Worm (Caenorhabditis elegans) whole organism, L1 larva: ENCODE data around the gene enu-3.2.

Source experiments
- C04F5.9 ChIP-seq: sonication (generic microtip); optimal IDR thresholded peaks from 2 replicates; lab custom pipeline; 2016; ENCODE audit warnings: missing genetic modification characterization, missing compliant biosample characterization
- C34B4.2 ChIP-seq: sonication (generic microtip); optimal IDR thresholded peaks from 2 replicates; lab custom pipeline; 2017; ENCODE audit warnings: mild to moderate bottlenecking, missing genetic modification characterization, missing compliant biosample characterization
- F16B12.6 ChIP-seq: fragments of 150-350 bp; optimal IDR thresholded peaks from 2 replicates; lab custom pipeline; 2014; ENCODE audit warnings: missing biosample characterization, missing genetic modification characterization
- aha-1 ChIP-seq: fragments of 150-350 bp; optimal IDR thresholded peaks from 2 replicates; lab custom pipeline; 2014; ENCODE audit warnings: missing biosample characterization, missing genetic modification characterization
- aly-2 ChIP-seq: fragments of 150-350 bp; optimal IDR thresholded peaks from 2 replicates; lab custom pipeline; 2014; ENCODE audit warnings: missing biosample characterization, missing genetic modification characterization
- ama-1 ChIP-seq: fragments of 150-350 bp; optimal IDR thresholded peaks from 2 replicates; lab custom pipeline; 2014
- blmp-1 ChIP-seq: fragments of 150-350 bp; optimal IDR thresholded peaks from 2 replicates; lab custom pipeline; 2014; ENCODE audit warnings: missing biosample characterization, missing genetic modification characterization
- ceh-63 ChIP-seq: fragments of 200-800 bp; sonication (Bioruptor generic); optimal IDR thresholded peaks from 2 replicates; lab custom pipeline; 2018; ENCODE audit warnings: mild to moderate bottlenecking, missing genetic modification characterization, missing compliant biosample characterization
- ceh-82 ChIP-seq, 3 experiments: fragments of 150-350 bp in 1 of 3; sonication (generic microtip) in 2 of 3; optimal IDR thresholded peaks; 2 replicates each; lab custom pipeline; 2014 to 2017; ENCODE audit warnings: missing biosample characterization in 3 of 3, missing genetic modification characterization in 3 of 3
- ceh-88 ChIP-seq: fragments of 200-800 bp; sonication (Bioruptor generic); IDR thresholded peaks from 2 replicates; pipeline ENCODE4 v1.3.6; 2022; ENCODE audit warnings: missing genetic modification characterization, missing compliant biosample characterization
- ces-1 ChIP-seq: fragments of 150-350 bp; optimal IDR thresholded peaks from 2 replicates; lab custom pipeline; 2014; ENCODE audit warnings: missing biosample characterization, missing genetic modification reagents, missing genetic modification characterization
- efl-1 ChIP-seq, 4 experiments: fragments of 150-350 bp; optimal IDR thresholded peaks in 3 of 4; peaks in 1 of 4; 1 replicate in 1 of 4; 2 replicates in 3 of 4; lab custom pipeline; 2014; ENCODE audit warnings: missing biosample characterization in 2 of 4, missing genetic modification characterization in 2 of 4, missing genetic modification reagents in 2 of 4
- efl-3 ChIP-seq: fragments of 200-800 bp; sonication (Bioruptor generic); optimal IDR thresholded peaks from 2 replicates; lab custom pipeline; 2018; ENCODE audit warnings: mild to moderate bottlenecking, missing genetic modification characterization, missing compliant biosample characterization
- egl-13 ChIP-seq: sonication (generic microtip); optimal IDR thresholded peaks from 2 replicates; lab custom pipeline; 2016; ENCODE audit warnings: missing genotype, missing genetic modification reagents, missing genetic modification characterization, missing compliant biosample characterization
- elt-2 ChIP-seq: sonication (generic microtip); optimal IDR thresholded peaks from 2 replicates; lab custom pipeline; 2016; ENCODE audit warnings: missing genetic modification characterization, mild to moderate bottlenecking, inconsistent platforms, missing compliant biosample characterization, missing genetic modification reagents
- elt-3 ChIP-seq, 6 experiments: fragments of 150-350 bp in 1 of 6; sonication (generic microtip); optimal IDR thresholded peaks; 2 replicates each; lab custom pipeline; 2017 to 2018; ENCODE audit warnings: missing biosample characterization in 6 of 6, missing genetic modification characterization in 6 of 6, inconsistent platforms in 1 of 6
- ets-5 ChIP-seq: fragments of 200-800 bp; sonication (Bioruptor generic); IDR thresholded peaks from 2 replicates; pipeline ENCODE4 v1.3.6; 2022; ENCODE audit warnings: missing genetic modification characterization, missing compliant biosample characterization
- fkh-10 ChIP-seq: sonication (generic microtip); optimal IDR thresholded peaks from 2 replicates; lab custom pipeline; 2017; ENCODE audit warnings: missing biosample characterization, missing genetic modification reagents, missing genetic modification characterization
- fos-1 ChIP-seq: fragments of 150-350 bp; optimal IDR thresholded peaks from 2 replicates; lab custom pipeline; 2014; ENCODE audit warnings: missing biosample characterization, missing genetic modification characterization
- grh-1 ChIP-seq: fragments of 200-800 bp; sonication (Bioruptor generic); IDR thresholded peaks from 2 replicates; pipeline ENCODE4 v1.3.6; 2022; ENCODE audit warnings: missing genetic modification reagents, missing genetic modification characterization, missing compliant biosample characterization
- irx-1 ChIP-seq: sonication (generic microtip); optimal IDR thresholded peaks from 2 replicates; lab custom pipeline; 2016; ENCODE audit warnings: missing genetic modification characterization, missing compliant biosample characterization
- isw-1 ChIP-seq: fragments of 200-800 bp; sonication (Bioruptor generic); IDR thresholded peaks from 2 replicates; pipeline ENCODE4 v1.3.6; 2022; ENCODE audit warnings: missing genetic modification characterization, missing compliant biosample characterization
- jun-1 ChIP-seq: fragments of 150-350 bp; optimal IDR thresholded peaks from 2 replicates; lab custom pipeline; 2014; ENCODE audit warnings: missing biosample characterization, missing genetic modification reagents, missing genetic modification characterization
- lin-13 ChIP-seq: fragments of 150-350 bp; optimal IDR thresholded peaks from 2 replicates; lab custom pipeline; 2014; ENCODE audit warnings: missing biosample characterization, missing genetic modification reagents, missing genetic modification characterization
- lin-14 ChIP-seq: fragments of 200-800 bp; sonication (Bioruptor generic); optimal IDR thresholded peaks from 2 replicates; lab custom pipeline; 2018; ENCODE audit warnings: mild to moderate bottlenecking, missing genetic modification characterization, moderate library complexity, missing compliant biosample characterization
- lin-35 ChIP-seq, 2 experiments: fragments of 150-350 bp; optimal IDR thresholded peaks; 2 replicates each; lab custom pipeline; 2014; ENCODE audit warnings: missing biosample characterization in 2 of 2, missing genetic modification characterization in 2 of 2, missing genetic modification reagents in 2 of 2
- lir-3 ChIP-seq: sonication (generic microtip); optimal IDR thresholded peaks from 2 replicates; lab custom pipeline; 2016; ENCODE audit warnings: mild to moderate bottlenecking, missing genetic modification characterization, moderate library complexity, missing compliant biosample characterization; ENCODE audit not compliant: poor library complexity
- lsy-2 ChIP-seq, 2 experiments: fragments of 150-350 bp; optimal IDR thresholded peaks; 2 replicates each; lab custom pipeline; 2014; ENCODE audit warnings: missing biosample characterization in 2 of 2, missing genetic modification characterization in 2 of 2
- mab-9 ChIP-seq: fragments of 200-800 bp; sonication (Bioruptor generic); IDR thresholded peaks from 2 replicates; pipeline ENCODE4 v1.3.6; 2022; ENCODE audit warnings: missing genetic modification reagents, missing genetic modification characterization, missing compliant biosample characterization
- mef-2 ChIP-seq: fragments of 150-350 bp; optimal IDR thresholded peaks from 2 replicates; lab custom pipeline; 2014; ENCODE audit warnings: missing biosample characterization, missing genetic modification characterization
- nhr-19 ChIP-seq: fragments of 200-800 bp; sonication (Bioruptor generic); conservative IDR thresholded peaks from 2 replicates; pipeline ENCODE4 v1.3.6; 2022; ENCODE audit warnings: missing genetic modification characterization, missing compliant biosample characterization
- nhr-20 ChIP-seq: sonication (generic microtip); optimal IDR thresholded peaks from 2 replicates; lab custom pipeline; 2016; ENCODE audit warnings: mild to moderate bottlenecking, missing genetic modification characterization, missing compliant biosample characterization
- nhr-237 ChIP-seq: fragments of 150-350 bp; optimal IDR thresholded peaks from 2 replicates; lab custom pipeline; 2014; ENCODE audit warnings: missing biosample characterization, missing genetic modification characterization
- nhr-28 ChIP-seq: fragments of 150-350 bp; optimal IDR thresholded peaks from 2 replicates; lab custom pipeline; 2014; ENCODE audit warnings: missing biosample characterization, missing genetic modification characterization
- nhr-71 ChIP-seq: sonication (generic microtip); optimal IDR thresholded peaks from 2 replicates; lab custom pipeline; 2016; ENCODE audit warnings: mild to moderate bottlenecking, missing genetic modification characterization, moderate library complexity, missing compliant biosample characterization
- nhr-76 ChIP-seq: sonication (generic microtip); optimal IDR thresholded peaks from 2 replicates; lab custom pipeline; 2017; ENCODE audit warnings: missing biosample characterization, missing genetic modification characterization
- nhr-77 ChIP-seq: fragments of 150-350 bp; optimal IDR thresholded peaks from 2 replicates; lab custom pipeline; 2014; ENCODE audit warnings: missing biosample characterization, missing genetic modification characterization
- pag-3 ChIP-seq: sonication (generic microtip); optimal IDR thresholded peaks from 2 replicates; lab custom pipeline; 2017; ENCODE audit warnings: missing genetic modification characterization, mild to moderate bottlenecking, missing compliant biosample characterization, antibody characterized with exemption, borderline replicate concordance; ENCODE audit not compliant: insufficient read depth
- pqm-1 ChIP-seq: sonication (generic microtip); optimal IDR thresholded peaks from 3 replicates; lab custom pipeline; 2017; ENCODE audit warnings: missing biosample characterization, missing genetic modification characterization
- rnt-1 ChIP-seq: sonication (generic microtip); optimal IDR thresholded peaks from 2 replicates; lab custom pipeline; 2016; ENCODE audit warnings: mild to moderate bottlenecking, missing genetic modification characterization, moderate library complexity, missing compliant biosample characterization
- snpc-4 ChIP-seq: fragments of 150-350 bp; optimal IDR thresholded peaks from 2 replicates; lab custom pipeline; 2014; ENCODE audit warnings: missing biosample characterization, missing genetic modification characterization
- snu-23 ChIP-seq: sonication (generic microtip); optimal IDR thresholded peaks from 2 replicates; lab custom pipeline; 2016; ENCODE audit warnings: missing genetic modification characterization, missing compliant biosample characterization
- sptf-1 ChIP-seq: fragments of 150-350 bp; optimal IDR thresholded peaks from 2 replicates; lab custom pipeline; 2014; ENCODE audit warnings: missing biosample characterization, missing genetic modification characterization
- sup-37 ChIP-seq: fragments of 200-800 bp; sonication (Bioruptor generic); optimal IDR thresholded peaks from 2 replicates; lab custom pipeline; 2018; ENCODE audit warnings: mild to moderate bottlenecking, missing genetic modification characterization, missing compliant biosample characterization
- tbx-2 ChIP-seq: sonication (generic microtip); optimal IDR thresholded peaks from 2 replicates; lab custom pipeline; 2016; ENCODE audit warnings: missing genetic modification characterization, missing compliant biosample characterization
- tlp-1 ChIP-seq: fragments of 150-350 bp; optimal IDR thresholded peaks from 2 replicates; lab custom pipeline; 2014; ENCODE audit warnings: missing biosample characterization, missing genetic modification characterization
- unc-30 ChIP-seq: sonication (generic microtip); optimal IDR thresholded peaks from 2 replicates; lab custom pipeline; 2017; ENCODE audit warnings: missing biosample characterization, missing genetic modification characterization
- unc-86 ChIP-seq: sonication (generic microtip); optimal IDR thresholded peaks from 2 replicates; lab custom pipeline; 2016; ENCODE audit warnings: missing genetic modification characterization, missing compliant biosample characterization
- vab-15 ChIP-seq: sonication (generic microtip); optimal IDR thresholded peaks from 2 replicates; lab custom pipeline; 2017; ENCODE audit warnings: missing genotype, mild to moderate bottlenecking, missing genetic modification characterization, missing compliant biosample characterization
- xbp-1 ChIP-seq: sonication (generic microtip); optimal IDR thresholded peaks from 2 replicates; lab custom pipeline; 2016; ENCODE audit warnings: missing genetic modification characterization, missing compliant biosample characterization
- zag-1 ChIP-seq: fragments of 150-350 bp; optimal IDR thresholded peaks from 2 replicates; lab custom pipeline; 2014; ENCODE audit warnings: missing biosample characterization, missing genetic modification characterization
- ztf-11 ChIP-seq, 2 experiments: sonication (generic microtip); optimal IDR thresholded peaks; 2 replicates each; lab custom pipeline; 2016 to 2017; ENCODE audit warnings: missing genetic modification characterization in 2 of 2, missing biosample characterization in 1 of 2, missing compliant biosample characterization in 1 of 2
- ztf-4 ChIP-seq: fragments of 150-350 bp; optimal IDR thresholded peaks from 2 replicates; lab custom pipeline; 2014; ENCODE audit warnings: missing biosample characterization, missing genetic modification characterization

The enu-3.2 gene

ce11 chrIII:4754001-4754561 lies 31.0 kb downstream of the enu-3.2 start, which contains the start of the genes rps-0 and rbg-3:
Gene rps-0, minus strand, starts transcription at chrIII:4754051.
Gene rbg-3, plus strand, starts transcription at chrIII:4754424.
- peak; percentile 72 for TF ChIP-seq mab-9
- no peak for TF ChIP-seq tlp-1 (tag; lab: Kevin White, UChicago)
- TF ChIP-seq lin-35 (GFP tag; optimal IDR thresholded peaks at IDR 0.05; lab: Kevin White, UChicago), result peak; percentile 92 to 95
- TF ChIP-seq nhr-20, result peak; percentile 91
- no peak for TF ChIP-seq ama-1
- peak in 1 of 2 experiments; percentile 72 for TF ChIP-seq ztf-11 (tag; optimal IDR thresholded peaks at IDR 0.05; lab: Kevin White, UChicago)
- TF ChIP-seq C34B4.2 (tag; lab: Kevin White, UChicago), result no peak
- TF ChIP-seq fkh-10 (GFP tag; lab: Kevin White, UChicago), result peak; percentile 42
- no peak for TF ChIP-seq pqm-1 (tag; lab: Kevin White, UChicago)
- TF ChIP-seq jun-1 (tag; lab: Kevin White, UChicago), result peak; percentile 90
- TF ChIP-seq snpc-4 (tag; lab: Kevin White, UChicago), result peak; percentile 47
- TF ChIP-seq egl-13 (tag; lab: Kevin White, UChicago), result peak; percentile 82
- peak; percentile 93 for TF ChIP-seq tbx-2 (tag; lab: Kevin White, UChicago)
- no peak for TF ChIP-seq ces-1
- peak; percentile 64 for TF ChIP-seq ceh-88 (GFP tag; lab: Robert Waterston, UW)
- TF ChIP-seq blmp-1 (tag; lab: Kevin White, UChicago), result peak; percentile 89
- TF ChIP-seq nhr-19 (GFP tag; lab: Robert Waterston, UW), result peak; percentile 93
- TF ChIP-seq grh-1, result peak; percentile 79
- TF ChIP-seq aly-2 (tag; lab: Kevin White, UChicago), result peak; percentile 66
- peak; percentile 71 for TF ChIP-seq F16B12.6 (tag; lab: Kevin White, UChicago)
- TF ChIP-seq xbp-1 (tag; lab: Kevin White, UChicago), result peak; percentile 93
- TF ChIP-seq unc-86, result peak; percentile 88
- peak; percentile 49 for TF ChIP-seq elt-2 (tag; lab: Kevin White, UChicago)
- no peak for TF ChIP-seq unc-30 (tag; lab: Kevin White, UChicago)
- TF ChIP-seq isw-1 (GFP tag; lab: Robert Waterston, UW), result peak; percentile 93
- peak; percentile 97 for TF ChIP-seq lsy-2 (tag; optimal IDR thresholded peaks at IDR 0.05; lab: Kevin White, UChicago)
- peak; percentile 38 for TF ChIP-seq sup-37 (GFP tag; lab: Kevin White, UChicago)
- TF ChIP-seq lin-13 (GFP tag; lab: Kevin White, UChicago), result peak; percentile 90
- TF ChIP-seq lir-3 (tag; lab: Kevin White, UChicago), result peak; percentile 75
- TF ChIP-seq vab-15, result peak; percentile 77
- TF ChIP-seq aha-1 (tag; lab: Kevin White, UChicago), result peak; percentile 2
- peak; percentile 49 for TF ChIP-seq nhr-237 (tag; lab: Kevin White, UChicago)
- TF ChIP-seq C04F5.9 (tag; lab: Kevin White, UChicago), result peak; percentile 99
- peak in 5 of 6 experiments; percentile 13 to 90 (median 75) for TF ChIP-seq elt-3 (tag; optimal IDR thresholded peaks at IDR 0.05; lab: Kevin White, UChicago)
- TF ChIP-seq sptf-1 (tag; lab: Kevin White, UChicago), result no peak
- TF ChIP-seq efl-1 (optimal IDR thresholded peaks at IDR 0.05; lab: Kevin White, UChicago), result peak; percentile 94 to 95
- TF ChIP-seq efl-1 (GFP tag; optimal IDR thresholded peaks at IDR 0.05 in 1 of 2; lab: Kevin White, UChicago), result peak; percentile 88 to 99
- TF ChIP-seq nhr-28 (tag; lab: Kevin White, UChicago), result no peak
- peak; percentile 88 for TF ChIP-seq fos-1
- TF ChIP-seq pag-3 (tag; lab: Kevin White, UChicago), result no peak
- no peak for TF ChIP-seq efl-3
- TF ChIP-seq mef-2 (tag; lab: Kevin White, UChicago), result peak; percentile 57
- peak; percentile 89 for TF ChIP-seq nhr-77
- no peak for TF ChIP-seq ceh-63 (GFP tag; lab: Kevin White, UChicago)
- no peak for TF ChIP-seq nhr-76 (tag; lab: Kevin White, UChicago)
- TF ChIP-seq ztf-4, result peak; percentile 84
- peak; percentile 92 for TF ChIP-seq rnt-1 (tag; lab: Kevin White, UChicago)
- TF ChIP-seq lin-14 (GFP tag; lab: Kevin White, UChicago), result peak; percentile 95
- no peak for TF ChIP-seq zag-1
- no peak for TF ChIP-seq ets-5
- peak; percentile 96 for TF ChIP-seq snu-23 (GFP tag; lab: Kevin White, UChicago)
- peak; percentile 93 to 94 (median 93) for TF ChIP-seq ceh-82 (tag; optimal IDR thresholded peaks at IDR 0.05; lab: Kevin White, UChicago)
- peak; percentile 97 for TF ChIP-seq nhr-71 (tag; lab: Kevin White, UChicago)
- TF ChIP-seq irx-1, result peak; percentile 85
